Fruit fly (Drosophila melanogaster): ENCODE results near the gene CG42798.

Gene CG42798

dm6 chr3R:17418459-17418858 is 12.0 kb downstream of the CG42798 start, which contains the start of gene CG42834:
CG42834 (plus strand) TSS chr3R:17418759.
- no peak for TF ChIP-seq eg (GFP tag; IDR thresholded peaks at IDR 0.05)
- no peak for TF ChIP-seq CG11294 (GFP tag; IDR thresholded peaks at IDR 0.05)
- TF ChIP-seq spab (GFP tag; optimal IDR thresholded peaks at IDR 0.05) = no peak

DNA sequence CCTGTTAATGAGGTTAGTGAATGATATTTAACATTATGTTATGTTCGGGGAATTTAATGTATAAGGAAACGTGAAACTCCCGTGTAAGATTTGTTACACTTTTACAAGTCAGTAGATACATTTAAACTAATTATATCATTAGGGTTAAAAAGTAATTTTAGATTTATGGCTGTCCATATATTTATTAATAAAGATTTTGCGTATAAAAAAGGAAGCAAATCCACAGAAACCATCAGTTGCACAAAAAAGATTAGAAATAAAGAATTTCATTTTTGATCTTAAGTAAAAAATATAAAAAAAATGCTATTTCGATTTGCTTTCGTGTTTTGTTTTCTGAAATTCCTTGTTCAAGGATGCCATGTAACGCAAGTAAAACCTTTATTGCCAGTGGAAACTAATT is 13.9 kb downstream of the CG42798 start, which contains the start of gene CG42835:
Gene CG42835 (plus strand): TSS at position 301 of the 400 bp plus-strand sequence.
- TF ChIP-seq CG4318 (GFP tag; optimal IDR thresholded peaks at IDR 0.05) (no peak), fd59A (GFP tag; optimal IDR thresholded peaks at IDR 0.05) (no peak), CG6854 (GFP tag; optimal IDR thresholded peaks at IDR 0.05) (no peak), CG16779 (tag; optimal IDR thresholded peaks at IDR 0.05) (no peak), Ets96B (tag; optimal IDR thresholded peaks at IDR 0.05) (no peak), Lpt (GFP tag; optimal IDR thresholded peaks at IDR 0.05) (no peak), Eip93F (GFP tag; optimal IDR thresholded peaks at IDR 0.05) (no peak), Sox14 (GFP tag; optimal IDR thresholded peaks at IDR 0.05) (no peak), CG15336 (GFP tag; IDR thresholded peaks at IDR 0.05) (no peak), Hr38 (GFP tag; optimal IDR thresholded peaks at IDR 0.05) (no peak), OdsH (GFP tag; optimal IDR thresholded peaks at IDR 0.05) (no peak), Sox102F (GFP tag; optimal IDR thresholded peaks at IDR 0.05) (no peak), Gug (GFP tag; IDR thresholded peaks at IDR 0.05) (no peak)

dm6 chr3R:17422102-17422501 is 15.6 kb downstream of the CG42798 start, which contains the start of gene CG14332:
CG14332 (minus strand) TSS chr3R:17422202.
- no peak for TF ChIP-seq CG6276 (GFP tag; optimal IDR thresholded peaks at IDR 0.05)
- no peak for TF ChIP-seq Hr38 (GFP tag; optimal IDR thresholded peaks at IDR 0.05)
- no peak for TF ChIP-seq topi (GFP tag; optimal IDR thresholded peaks at IDR 0.05)
- no peak for TF ChIP-seq CG9139 (GFP tag; optimal IDR thresholded peaks at IDR 0.05)
- no peak for TF ChIP-seq CG11902 (GFP tag; optimal IDR thresholded peaks at IDR 0.05)
- no peak for TF ChIP-seq Gug (GFP tag; IDR thresholded peaks at IDR 0.05)
- TF ChIP-seq CG8119 (GFP tag; IDR thresholded peaks at IDR 0.05) = no peak
- TF ChIP-seq Ets96B (tag; optimal IDR thresholded peaks at IDR 0.05) = no peak

dm6 chr3R:17425417-17425915 is 19.0 kb downstream of the CG42798 start, which contains the start of gene cysu:
cysu (plus strand) TSS chr3R:17425768.
- TF ChIP-seq CG8119 (GFP tag; IDR thresholded peaks at IDR 0.05) (0 out of 3 replicates have a peak, but pooled peaks have one; percentile 19), svp (GFP tag) (peak; percentile 35), Sox102F (GFP tag; optimal IDR thresholded peaks at IDR 0.05) (no peak)

DNA sequence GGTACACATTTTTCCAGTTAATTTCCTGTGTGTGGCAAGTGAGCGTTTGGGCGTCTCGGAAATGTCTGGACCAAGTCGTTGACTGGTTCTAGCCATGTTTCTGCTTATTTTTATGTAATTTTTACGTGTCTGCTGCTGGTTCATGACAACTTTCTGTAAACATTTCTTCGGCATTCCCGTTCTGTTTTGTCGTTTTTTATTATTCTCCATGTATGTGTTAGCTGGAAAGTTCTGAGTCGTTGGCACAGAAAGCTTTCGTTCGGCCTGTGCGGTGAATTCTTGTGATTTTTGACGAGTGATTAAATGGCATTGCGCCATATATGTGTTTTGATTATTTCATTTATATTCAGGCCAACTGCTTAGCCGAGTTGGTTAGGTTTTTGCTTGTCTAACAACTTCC is 19.8 kb downstream of the CG42798 start:
- TF ChIP-seq CG31627 (GFP tag; optimal IDR thresholded peaks at IDR 0.05) (no peak), net (GFP tag; optimal IDR thresholded peaks at IDR 0.05) (no peak), Smox (GFP tag; optimal IDR thresholded peaks at IDR 0.05) (no peak), CG6792 (GFP tag; optimal IDR thresholded peaks at IDR 0.05) (no peak)

DNA sequence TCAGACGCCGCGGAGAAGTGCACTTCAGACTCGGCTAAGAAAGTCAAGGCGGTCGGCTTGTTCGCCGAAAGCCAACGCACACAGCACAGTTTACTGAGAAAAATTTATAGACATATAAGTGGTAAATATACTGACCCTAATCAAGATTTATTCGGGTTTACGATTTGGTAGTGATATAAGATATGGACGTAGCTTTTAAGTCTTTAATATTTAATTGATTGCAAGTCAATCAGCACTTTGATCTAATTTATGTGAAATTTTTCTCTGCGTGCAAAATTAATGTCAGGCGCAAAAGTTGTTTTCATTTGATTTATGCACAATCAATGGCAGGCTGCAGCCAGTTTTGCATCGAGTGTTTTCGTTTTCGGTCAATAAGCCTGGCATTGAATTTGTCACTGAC is 24.0 kb downstream of the CG42798 start:
- TF ChIP-seq svp (GFP tag) = no peak
- no peak for TF ChIP-seq Ets96B (tag; optimal IDR thresholded peaks at IDR 0.05)
- 0 out of 3 replicates have a peak, but pooled peaks have one; percentile 41 for TF ChIP-seq CG6163 (GFP tag; IDR thresholded peaks at IDR 0.05)
- TF ChIP-seq CG6276 (GFP tag; optimal IDR thresholded peaks at IDR 0.05) = peak; percentile 53
- no peak for TF ChIP-seq CG10669 (GFP tag; optimal IDR thresholded peaks at IDR 0.05)
- TF ChIP-seq Met (GFP tag; optimal IDR thresholded peaks at IDR 0.05) = no peak
- TF ChIP-seq CG11294 (GFP tag; IDR thresholded peaks at IDR 0.05) = peak; percentile 30; the same call in 1 of the 2 replicates
- peak; percentile 17 for TF ChIP-seq Lpt (GFP tag; optimal IDR thresholded peaks at IDR 0.05)
- no peak for TF ChIP-seq CG3032 (tag; optimal IDR thresholded peaks at IDR 0.05)
- TF ChIP-seq Gug (GFP tag; IDR thresholded peaks at IDR 0.05) = peak; percentile 40; the same call in 1 of the 2 replicates
- TF ChIP-seq Hr4 (GFP tag; optimal IDR thresholded peaks at IDR 0.05) = peak; percentile 75
- TF ChIP-seq CG6808 (GFP tag; optimal IDR thresholded peaks at IDR 0.05) = no peak
- peak; percentile 35 for TF ChIP-seq dac (GFP tag; optimal IDR thresholded peaks at IDR 0.05)
- TF ChIP-seq CG4318 (GFP tag; optimal IDR thresholded peaks at IDR 0.05) = peak; percentile 27
- no peak for TF ChIP-seq Eip93F (GFP tag; optimal IDR thresholded peaks at IDR 0.05)
- peak; percentile 8 for TF ChIP-seq CG3919 (GFP tag; optimal IDR thresholded peaks at IDR 0.05)
- TF ChIP-seq fd59A (GFP tag; optimal IDR thresholded peaks at IDR 0.05) = no peak
- peak; percentile 73 for TF ChIP-seq CG32006 (GFP tag; optimal IDR thresholded peaks at IDR 0.05)
- TF ChIP-seq CG6792 (GFP tag; optimal IDR thresholded peaks at IDR 0.05) = no peak
- TF ChIP-seq CG15336 (GFP tag; IDR thresholded peaks at IDR 0.05) = peak; percentile 69
- TF ChIP-seq CG7368 (GFP tag; optimal IDR thresholded peaks at IDR 0.05) = no peak
- TF ChIP-seq salr (GFP tag; optimal IDR thresholded peaks at IDR 0.05) = no peak
- peak; percentile 66 for TF ChIP-seq eg (GFP tag; IDR thresholded peaks at IDR 0.05)
- TF ChIP-seq CG8119 (GFP tag; IDR thresholded peaks at IDR 0.05) = peak; percentile 55; the same call in 2 of the 3 replicates
- no peak for TF ChIP-seq vri (GFP tag; optimal IDR thresholded peaks at IDR 0.05)
- TF ChIP-seq Ets21C (GFP tag; optimal IDR thresholded peaks at IDR 0.05) = no peak
- TF ChIP-seq Hr39 (GFP tag; optimal IDR thresholded peaks at IDR 0.05) = no peak
